Fruit fly (Drosophila melanogaster) S2 (cell line): ENCODE data around the gene RIOK1.

ENCODE experiments used
- CG8478 ChIP-seq: fragments of >200 bp; optimal IDR thresholded peaks from 2 replicates; lab custom pipeline; 2018
- CTCF ChIP-seq, 2 experiments: fragments of >200 bp; optimal IDR thresholded peaks; 2 replicates each; lab custom pipeline; 2018

dm6 chr3L:11689832-11690602 is 41.7 kb upstream of the RIOK1 start:
- TF ChIP-seq CTCF (optimal IDR thresholded peaks at IDR 0.05; lab: Kevin White, UChicago): no peak
- TF ChIP-seq CG8478 (lab: Kevin White, UChicago): no peak
